Worm (Caenorhabditis elegans): ENCODE results near the gene adbp-1.

- no peak for TF ChIP-seq pha-4 (tag; optimal IDR thresholded peaks at IDR 0.05)
- no peak for TF ChIP-seq C08G9.2 (tag; optimal IDR thresholded peaks at IDR 0.05)
- TF ChIP-seq syd-9 (tag; optimal IDR thresholded peaks at IDR 0.05), result no peak
- TF ChIP-seq ceh-14 (tag; optimal IDR thresholded peaks at IDR 0.05), result no peak
- no peak for TF ChIP-seq hlh-13 (GFP tag; optimal IDR thresholded peaks at IDR 0.05)
- TF ChIP-seq ceh-30 (tag; optimal IDR thresholded peaks at IDR 0.05), result no peak
- no peak for TF ChIP-seq fax-1 (tag; optimal IDR thresholded peaks at IDR 0.05)
- TF ChIP-seq fkh-10 (GFP tag; optimal IDR thresholded peaks at IDR 0.05), result no peak
- TF ChIP-seq tbx-2 (tag; optimal IDR thresholded peaks at IDR 0.05), result no peak
- TF ChIP-seq unc-86 (tag; optimal IDR thresholded peaks at IDR 0.05), result no peak
- TF ChIP-seq hlh-8 (tag; optimal IDR thresholded peaks at IDR 0.05), result no peak
- no peak for TF ChIP-seq unc-55 (GFP tag; optimal IDR thresholded peaks at IDR 0.05)
- TF ChIP-seq nhr-11 (tag; optimal IDR thresholded peaks at IDR 0.05), result no peak
Measured at ce11 chrII:11485200-11485599, 41.2 kb downstream of the adbp-1 start, which contains the start of gene twk-5.

Data from whole organism, late embryonic.